Fruit fly (Drosophila melanogaster): ENCODE measurements around the gene fid.

Gene fid

dm6 chr3R:26007964-26008868, 38.3 kb downstream of the fid start:
- peak; percentile 20 to 71 for TF ChIP-seq EcR (GFP tag; optimal IDR thresholded peaks at IDR 0.05)
- TF ChIP-seq Dll (optimal IDR thresholded peaks at IDR 0.05), result peak; percentile 83
- TF ChIP-seq psq (optimal IDR thresholded peaks at IDR 0.05), result no peak

- TF ChIP-seq Dll (optimal IDR thresholded peaks at IDR 0.05) (no peak), EcR (GFP tag; optimal IDR thresholded peaks at IDR 0.05) (peak in 1 of 2 experiments; percentile 37)
Measured at dm6 chr3R:26008892-26009539, 39.1 kb downstream of the fid start.

- TF ChIP-seq CG8478 (optimal IDR thresholded peaks at IDR 0.05) (no peak), Dll (optimal IDR thresholded peaks at IDR 0.05) (no peak), usp (GFP tag; optimal IDR thresholded peaks at IDR 0.05) (no peak), pan (optimal IDR thresholded peaks at IDR 0.05) (no peak)
Measured at dm6 chr3R:26009766-26010414, 40.0 kb downstream of the fid start.

dm6 chr3R:26010628-26011027, 40.7 kb downstream of the fid start:
- TF ChIP-seq EcR (GFP tag; optimal IDR thresholded peaks at IDR 0.05) (no peak), CG8478 (optimal IDR thresholded peaks at IDR 0.05) (no peak), psq (optimal IDR thresholded peaks at IDR 0.05) (no peak), usp (GFP tag; optimal IDR thresholded peaks at IDR 0.05) (no peak), Dll (optimal IDR thresholded peaks at IDR 0.05) (no peak), pan (optimal IDR thresholded peaks at IDR 0.05) (no peak)

DNA sequence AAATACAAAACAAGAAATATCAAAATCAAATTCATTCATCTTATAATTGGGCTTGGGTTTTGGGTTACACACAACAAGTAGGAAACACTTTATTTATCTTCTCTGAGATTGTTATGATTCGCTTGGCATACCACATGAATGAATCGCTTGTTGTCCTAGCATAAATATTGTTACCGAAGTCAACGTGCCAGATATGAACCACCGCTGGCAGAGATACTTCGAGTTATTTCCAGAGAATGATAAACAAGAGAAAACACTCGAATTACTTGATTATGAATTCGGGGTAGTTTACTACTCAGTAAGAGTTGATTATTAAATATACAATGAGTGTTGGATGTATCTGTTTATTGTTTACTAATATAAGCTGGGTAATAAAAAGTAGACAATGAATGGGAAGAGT, 41.7 kb downstream of the fid start:
- TF ChIP-seq CG8478 (optimal IDR thresholded peaks at IDR 0.05), result no peak
- no peak for TF ChIP-seq Dll (optimal IDR thresholded peaks at IDR 0.05)
- no peak for TF ChIP-seq pan (optimal IDR thresholded peaks at IDR 0.05)
- no peak for TF ChIP-seq EcR (GFP tag; optimal IDR thresholded peaks at IDR 0.05)
- no peak for TF ChIP-seq psq (optimal IDR thresholded peaks at IDR 0.05)
- TF ChIP-seq usp (GFP tag; optimal IDR thresholded peaks at IDR 0.05), result no peak

- TF ChIP-seq CG8478 (optimal IDR thresholded peaks at IDR 0.05), result no peak
Measured at dm6 chr3R:26012288-26012687, 42.4 kb downstream of the fid start.

DNA sequence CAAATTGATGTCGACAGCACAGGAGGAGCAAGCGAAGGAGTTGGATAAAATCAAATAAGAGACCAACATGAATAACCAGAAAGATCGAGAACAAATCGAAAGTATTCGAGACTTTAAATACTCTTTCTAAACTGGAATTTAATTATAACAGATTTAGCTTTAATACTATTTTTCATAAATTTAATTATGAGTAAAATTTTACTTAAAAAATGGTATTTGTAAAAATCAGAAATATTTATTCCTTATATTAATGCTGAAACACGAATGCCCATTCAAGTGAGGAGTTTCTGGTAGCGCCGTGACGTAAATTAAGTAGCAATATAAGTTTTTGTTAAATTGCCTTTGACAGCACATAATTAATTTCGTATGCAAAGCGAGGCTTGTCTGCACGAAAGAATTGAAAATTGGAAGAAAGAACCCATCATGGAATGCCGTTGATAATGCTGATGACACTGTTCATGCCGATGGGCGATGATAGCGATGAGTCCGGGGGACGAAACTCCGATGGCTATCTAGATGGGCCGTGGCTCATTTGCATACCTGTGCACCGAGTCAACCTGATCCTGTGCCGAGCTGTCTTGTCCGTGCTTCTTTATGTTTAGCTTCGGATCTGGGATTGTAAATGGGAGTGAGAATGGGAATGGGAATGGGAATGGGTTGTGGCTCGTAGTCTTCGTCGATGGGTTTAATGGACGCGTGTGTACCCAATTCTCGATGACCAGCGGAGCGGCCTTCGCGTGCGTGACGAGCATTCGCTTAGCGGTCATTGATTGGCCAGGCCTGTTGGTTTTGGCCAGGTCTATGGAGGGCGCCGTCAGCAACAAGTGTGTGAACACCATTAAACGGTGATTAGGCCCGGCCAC, 43.2 kb downstream of the fid start:
- TF ChIP-seq usp (GFP tag; optimal IDR thresholded peaks at IDR 0.05) (no peak), EcR (GFP tag; optimal IDR thresholded peaks at IDR 0.05) (peak in 1 of 2 experiments; percentile 30)

dm6 chr3R:26013664-26013948, 43.7 kb downstream of the fid start:
- TF ChIP-seq Dll (optimal IDR thresholded peaks at IDR 0.05) (no peak), pan (optimal IDR thresholded peaks at IDR 0.05) (no peak), CG8478 (optimal IDR thresholded peaks at IDR 0.05) (no peak), EcR (GFP tag; optimal IDR thresholded peaks at IDR 0.05) (no peak)

DNA sequence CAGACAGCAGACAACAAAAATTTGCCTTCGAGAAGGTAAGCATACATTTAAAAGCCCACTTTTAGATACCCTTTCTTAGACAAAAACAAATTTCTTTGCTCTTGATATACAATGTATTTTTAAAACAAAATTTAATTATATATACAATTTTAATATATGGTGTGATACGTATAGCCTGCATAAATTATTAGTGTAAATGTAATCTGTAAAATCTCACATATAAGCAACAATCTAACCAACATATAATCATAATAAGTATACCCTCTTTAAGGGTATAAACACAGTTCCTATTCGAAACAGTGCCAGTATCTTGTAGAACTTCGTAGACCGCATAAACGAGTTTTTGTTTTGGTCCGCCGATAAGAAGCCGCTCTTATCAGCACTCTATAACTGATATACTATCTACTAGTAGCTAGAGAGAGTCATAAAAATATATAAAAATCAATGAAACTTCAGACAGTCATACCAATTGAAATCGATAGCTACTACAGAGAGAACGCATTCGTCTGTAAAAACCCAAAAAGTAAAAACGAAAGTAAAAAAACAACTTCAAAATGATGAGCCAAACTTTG, 44.5 kb downstream of the fid start, which contains the start of gene Kaz-m1:
Kaz-m1 (plus strand) TSS at position 460 of the 572 bp plus-strand sequence.
- TF ChIP-seq psq (optimal IDR thresholded peaks at IDR 0.05) (no peak), pan (optimal IDR thresholded peaks at IDR 0.05) (no peak), EcR (GFP tag; optimal IDR thresholded peaks at IDR 0.05) (no peak), Dll (optimal IDR thresholded peaks at IDR 0.05) (no peak), usp (GFP tag; optimal IDR thresholded peaks at IDR 0.05) (no peak), CG8478 (optimal IDR thresholded peaks at IDR 0.05) (no peak)

DNA sequence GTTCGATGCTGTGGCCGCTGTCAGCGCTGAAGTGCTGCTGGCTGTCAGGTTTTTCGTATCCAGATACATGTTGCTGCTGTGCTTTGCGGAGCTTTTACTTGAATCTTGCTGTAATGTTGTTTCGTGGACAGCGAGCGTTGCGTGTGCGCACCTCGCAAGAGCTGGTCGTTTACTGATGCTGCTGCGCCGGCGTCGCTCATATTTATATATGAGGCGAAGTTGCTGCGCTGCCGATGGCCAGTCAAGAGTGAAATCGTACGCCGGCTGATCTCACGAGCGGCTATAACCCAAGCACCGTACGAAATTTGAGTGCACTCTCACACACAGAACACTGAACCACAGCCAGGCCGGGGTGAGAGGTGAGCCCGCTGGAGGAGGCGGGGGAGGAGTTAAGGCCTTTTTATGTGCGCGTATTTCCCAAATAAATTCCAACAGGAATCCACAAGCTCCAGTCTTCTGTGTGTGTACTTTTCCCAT, 47.5 kb downstream of the fid start:
- TF ChIP-seq CG8478 (optimal IDR thresholded peaks at IDR 0.05) (no peak), psq (optimal IDR thresholded peaks at IDR 0.05) (no peak), EcR (GFP tag; optimal IDR thresholded peaks at IDR 0.05) (peak in 1 of 2 experiments; percentile 29), Dll (optimal IDR thresholded peaks at IDR 0.05) (peak; percentile 17)

DNA sequence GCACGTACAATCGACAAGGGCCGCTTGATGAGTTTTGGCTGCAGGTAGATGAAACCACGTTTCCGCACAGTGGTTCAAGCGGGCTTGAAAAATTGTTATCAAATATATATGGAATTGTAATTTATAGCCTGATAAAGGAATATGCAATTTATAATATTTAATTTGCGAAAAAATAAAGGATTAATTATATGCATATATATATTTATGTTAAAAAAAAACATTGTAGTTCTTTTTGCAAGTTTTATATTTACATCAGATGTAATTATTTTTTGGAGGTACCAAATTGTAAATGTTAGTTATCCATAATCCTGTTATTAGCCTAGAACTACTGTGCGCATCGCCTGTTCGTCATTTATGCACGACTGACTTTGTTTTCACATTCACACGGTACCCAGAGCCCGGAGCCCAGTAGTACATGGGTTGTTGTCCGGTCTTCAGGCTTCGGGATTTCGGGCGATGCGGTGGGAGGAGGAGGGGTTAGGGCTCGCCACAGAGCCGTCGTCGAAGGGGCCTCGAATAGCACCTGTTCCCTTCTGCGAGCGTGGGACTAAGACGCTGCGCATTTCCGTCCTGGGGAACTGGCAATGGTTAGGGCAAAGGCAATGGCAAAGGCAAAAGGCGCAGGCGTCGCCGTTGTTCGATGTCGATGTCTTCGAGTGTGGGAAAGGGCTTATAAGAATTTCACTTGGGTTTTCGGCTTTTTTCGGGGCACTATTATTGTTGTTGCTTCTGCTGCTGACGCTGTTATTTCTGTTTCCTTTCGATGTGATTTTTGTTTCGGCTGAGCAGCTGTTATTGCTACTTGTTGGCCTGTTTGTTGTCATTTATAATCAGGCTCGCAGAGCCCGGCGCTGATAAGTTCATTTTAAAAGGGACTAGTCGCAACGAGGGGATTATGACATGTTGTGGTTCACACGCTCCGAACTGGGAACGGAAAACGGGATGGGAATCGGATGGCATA, 48.2 kb downstream of the fid start:
- TF ChIP-seq usp (GFP tag; optimal IDR thresholded peaks at IDR 0.05) (no peak), EcR (GFP tag; optimal IDR thresholded peaks at IDR 0.05) (peak in 1 of 2 experiments; percentile 36), Dll (optimal IDR thresholded peaks at IDR 0.05) (no peak), pan (optimal IDR thresholded peaks at IDR 0.05) (no peak), CG8478 (optimal IDR thresholded peaks at IDR 0.05) (no peak), psq (optimal IDR thresholded peaks at IDR 0.05) (no peak)

Measured in whole organism.